Fruit fly (Drosophila melanogaster): ENCODE data around the gene CG4116.
A peak's percentile ranks its signal among the peaks of the same experiment; 100 is the strongest.

CG4116 gene

DNA sequence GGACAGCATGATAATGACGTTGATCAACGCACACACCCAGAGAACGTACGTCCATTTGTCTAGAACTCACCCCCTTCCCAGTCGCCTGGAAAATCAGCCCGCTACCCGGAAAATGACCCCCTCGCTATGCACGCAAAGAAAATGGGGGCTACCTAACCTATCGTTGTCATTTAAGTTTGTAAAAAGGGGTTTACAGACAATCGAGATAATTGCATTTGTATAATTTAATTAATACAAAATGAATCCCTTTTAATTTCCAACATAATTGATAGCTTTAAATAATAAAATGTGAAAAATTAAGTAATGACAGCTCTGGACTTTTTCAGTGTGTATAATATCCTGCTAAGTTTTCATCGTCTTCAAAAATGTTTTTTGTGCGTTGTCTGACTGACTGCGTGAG, 35.6 kb downstream of the CG4116 start (continued):
- TF ChIP-seq ase (GFP tag; IDR thresholded peaks at IDR 0.05), result no peak
- no peak for TF ChIP-seq CG17328 (GFP tag; IDR thresholded peaks at IDR 0.05)
- peak; percentile 84 for TF ChIP-seq sens (GFP tag)
- no peak for TF ChIP-seq CG4282 (GFP tag; optimal IDR thresholded peaks at IDR 0.05)
- peak; percentile 21 for TF ChIP-seq Fer1 (GFP tag; optimal IDR thresholded peaks at IDR 0.05)
- TF ChIP-seq CG10654 (GFP tag; optimal IDR thresholded peaks at IDR 0.05), result no peak
- TF ChIP-seq sens-2 (GFP tag; IDR thresholded peaks at IDR 0.05), result no peak
- no peak for TF ChIP-seq CG6654 (GFP tag; optimal IDR thresholded peaks at IDR 0.05)
- TF ChIP-seq Ets65A (GFP tag), result peak; percentile 24
- TF ChIP-seq CG14710 (tag; optimal IDR thresholded peaks at IDR 0.05), result peak; percentile 5
- no peak for TF ChIP-seq vfl (GFP tag; optimal IDR thresholded peaks at IDR 0.05)
- no peak for TF ChIP-seq CG42726 (GFP tag; IDR thresholded peaks at IDR 0.05; ENCODE audit: partially characterized antibody)
- TF ChIP-seq CG1024 (GFP tag; IDR thresholded peaks at IDR 0.05), result no peak
- peak; percentile 33 for TF ChIP-seq CG10979 (tag; optimal IDR thresholded peaks at IDR 0.05)
- no peak for TF ChIP-seq CG33557 (GFP tag; optimal IDR thresholded peaks at IDR 0.05)
- peak; percentile 33 for TF ChIP-seq Med (GFP tag)
- peak; percentile 60 for TF ChIP-seq lab (GFP tag; optimal IDR thresholded peaks at IDR 0.05)
- TF ChIP-seq pb (GFP tag; optimal IDR thresholded peaks at IDR 0.05), result no peak
- TF ChIP-seq CG31441 (GFP tag; IDR thresholded peaks at IDR 0.05), result 0 out of 2 replicates have a peak, but pooled peaks have one; percentile 29

dm6 chrX:3027657-3028056, 39.7 kb downstream of the CG4116 start:
- no peak for TF ChIP-seq BEAF-32 (GFP tag; optimal IDR thresholded peaks at IDR 0.05)
- TF ChIP-seq CG2199 (GFP tag; IDR thresholded peaks at IDR 0.05), result 0 out of 3 replicates have a peak, but pooled peaks have one; percentile 12
- TF ChIP-seq CG1602 (GFP tag; optimal IDR thresholded peaks at IDR 0.05), result no peak
- peak; percentile 69; the same call in 1 of the 2 replicates for TF ChIP-seq crol (GFP tag; IDR thresholded peaks at IDR 0.05)
- no peak for TF ChIP-seq vvl (GFP tag; IDR thresholded peaks at IDR 0.05)
- TF ChIP-seq CG5180 (GFP tag; optimal IDR thresholded peaks at IDR 0.05), result peak; percentile 97
- no peak for TF ChIP-seq insv (GFP tag; optimal IDR thresholded peaks at IDR 0.05)
- TF ChIP-seq eve (GFP tag; optimal IDR thresholded peaks at IDR 0.05), result peak in 1 of 2 experiments; percentile 16
- TF ChIP-seq CG11560 (tag; IDR thresholded peaks at IDR 0.05), result no peak

DNA sequence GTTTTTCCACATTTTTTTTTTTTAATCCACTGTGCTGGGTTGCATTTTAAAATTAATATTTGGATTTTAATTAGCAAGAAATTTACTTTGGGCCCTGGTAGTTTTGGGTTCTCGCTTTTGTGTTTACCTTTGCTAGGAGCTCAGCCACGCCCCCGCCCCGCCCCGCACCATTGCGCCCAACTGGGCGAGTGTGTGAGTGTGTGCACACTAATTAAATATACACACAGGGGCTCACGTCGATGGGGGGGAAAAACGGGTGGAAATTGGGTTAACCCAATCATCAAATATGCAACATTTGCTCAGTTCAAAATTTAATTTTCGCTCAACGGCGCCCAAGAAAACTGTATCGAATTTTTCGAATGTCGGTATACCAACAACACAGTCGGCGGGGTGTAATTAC, 40.1 kb downstream of the CG4116 start:
- TF ChIP-seq CG14710 (tag; optimal IDR thresholded peaks at IDR 0.05) (peak; percentile 8), sens-2 (GFP tag; IDR thresholded peaks at IDR 0.05) (0 out of 2 replicates have a peak, but pooled peaks have one; percentile 30), ash1 (GFP tag; optimal IDR thresholded peaks at IDR 0.05) (no peak), otp (GFP tag; IDR thresholded peaks at IDR 0.05) (peak; percentile 73; the same call in 2 of the 3 replicates), Med (GFP tag) (peak; percentile 67), ci (GFP tag; IDR thresholded peaks at IDR 0.05) (0 out of 3 replicates have a peak, but pooled peaks have one; percentile 22), Fer1 (GFP tag; optimal IDR thresholded peaks at IDR 0.05) (no peak), hkb (optimal IDR thresholded peaks at IDR 0.05) (no peak), hkb (GFP tag; IDR thresholded peaks at IDR 0.05) (peak; percentile 12; the same call in 1 of the 2 replicates)

DNA sequence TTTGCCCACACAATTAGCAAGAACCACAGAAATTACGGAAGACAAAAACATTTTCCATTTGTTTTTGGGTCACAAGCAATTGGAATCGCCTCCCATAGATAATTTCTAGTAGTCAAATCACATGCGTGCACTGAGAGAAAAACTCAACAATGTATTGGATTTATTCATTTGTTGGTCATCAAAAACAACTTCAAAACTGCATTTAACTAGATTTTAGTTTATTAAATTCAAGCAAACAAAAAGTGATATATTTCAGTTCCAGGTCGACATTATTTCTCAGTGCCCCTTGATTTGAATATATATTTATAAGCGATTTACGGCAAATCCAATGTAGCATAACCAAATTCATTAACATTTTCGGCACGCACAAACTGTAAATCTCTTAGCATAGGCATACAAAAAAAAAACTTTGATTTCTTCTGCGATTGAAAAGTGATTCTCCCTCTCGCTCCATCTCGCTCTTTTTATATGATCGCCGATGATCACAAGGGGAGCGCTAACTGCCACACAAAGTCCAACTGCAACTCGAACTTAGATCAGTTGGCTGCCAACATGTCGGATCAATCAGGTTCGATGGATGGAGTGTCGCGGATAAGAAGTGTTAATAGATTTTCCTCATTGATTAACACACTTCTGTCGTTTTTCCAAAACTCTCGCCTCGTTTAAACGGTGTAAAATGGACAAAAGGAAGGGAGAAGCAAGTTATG, 41.7 kb downstream of the CG4116 start:
- TF ChIP-seq HHEX (GFP tag; optimal IDR thresholded peaks at IDR 0.05) (peak; percentile 24), CG30403 (GFP tag; optimal IDR thresholded peaks at IDR 0.05) (peak; percentile 71), Hmx (GFP tag; optimal IDR thresholded peaks at IDR 0.05) (peak; percentile 27), al (GFP tag; IDR thresholded peaks at IDR 0.05) (peak; percentile 60; the same call in 1 of the 2 replicates), sc (optimal IDR thresholded peaks at IDR 0.05) (no peak), sc (GFP tag; optimal IDR thresholded peaks at IDR 0.05) (no peak), Ravus (GFP tag; IDR thresholded peaks at IDR 0.05) (peak; percentile 17), CG8388 (GFP tag; optimal IDR thresholded peaks at IDR 0.05) (peak; percentile 55), CG6683 (GFP tag; optimal IDR thresholded peaks at IDR 0.05) (no peak), CG2712 (tag; optimal IDR thresholded peaks at IDR 0.05) (peak; percentile 79), Dfd (GFP tag; optimal IDR thresholded peaks at IDR 0.05) (no peak), br (optimal IDR thresholded peaks at IDR 0.05) (no peak), CG8478 (optimal IDR thresholded peaks at IDR 0.05) (no peak), CG16813 (GFP tag; IDR thresholded peaks at IDR 0.05; ENCODE audit: partially characterized antibody) (no peak), p53 (GFP tag; optimal IDR thresholded peaks at IDR 0.05) (no peak), CG13624 (GFP tag; optimal IDR thresholded peaks at IDR 0.05) (peak; percentile 58)
